Worm (Caenorhabditis elegans): ENCODE results near the gene W06B4.2.

The W06B4.2 gene

DNA sequence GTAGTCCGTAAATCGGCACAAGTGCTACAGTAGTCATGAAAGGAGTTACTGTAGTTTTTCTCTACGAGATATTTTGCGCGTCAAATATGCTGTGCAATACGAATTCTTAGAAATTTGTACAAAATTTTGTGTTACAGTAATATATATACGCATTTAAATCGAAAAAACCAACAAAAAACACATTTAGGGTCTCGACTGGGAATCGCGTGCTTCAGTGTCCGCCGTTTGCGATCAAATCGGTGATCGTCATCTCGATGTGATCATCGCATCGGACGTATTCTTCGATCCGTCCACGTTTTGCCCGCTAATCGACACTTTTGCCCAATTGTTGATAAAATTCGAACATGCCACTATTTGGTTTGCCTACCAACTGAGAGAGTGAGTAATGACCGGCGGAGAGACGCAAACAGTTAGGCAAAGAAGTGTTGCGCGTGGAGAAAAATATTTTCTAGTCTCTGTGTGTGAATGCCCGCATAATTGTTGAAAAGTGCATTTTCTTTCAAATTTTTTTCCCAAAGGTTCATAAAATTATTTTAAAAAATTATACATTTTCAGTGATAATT is 1.0 kb downstream of the W06B4.2 start:
- TF ChIP-seq fkh-6 (tag; optimal IDR thresholded peaks at IDR 0.05): no peak
- no peak for TF ChIP-seq eyg-1 (tag; optimal IDR thresholded peaks at IDR 0.05)
- TF ChIP-seq mec-3 (tag; optimal IDR thresholded peaks at IDR 0.05; ENCODE audit: borderline replicate concordance): no peak
- TF ChIP-seq hlh-15 (tag; optimal IDR thresholded peaks at IDR 0.05): no peak
- no peak for TF ChIP-seq hlh-30 (tag; optimal IDR thresholded peaks at IDR 0.05; ENCODE audit: insufficient read depth)
- no peak for TF ChIP-seq C38D4.7 (GFP tag; optimal IDR thresholded peaks at IDR 0.05)
- no peak for TF ChIP-seq ref-2 (tag; optimal IDR thresholded peaks at IDR 0.05)
- TF ChIP-seq pros-1 (tag; optimal IDR thresholded peaks at IDR 0.05): no peak
- TF ChIP-seq ceh-9 (tag; optimal IDR thresholded peaks at IDR 0.05): no peak
- TF ChIP-seq nhr-11 (tag; optimal IDR thresholded peaks at IDR 0.05): no peak
- no peak for TF ChIP-seq nfya-1 (tag; optimal IDR thresholded peaks at IDR 0.05)
- no peak for TF ChIP-seq npax-4 (tag; optimal IDR thresholded peaks at IDR 0.05)
- TF ChIP-seq zip-5 (tag; optimal IDR thresholded peaks at IDR 0.05): no peak
- no peak for TF ChIP-seq ztf-16 (tag; optimal IDR thresholded peaks at IDR 0.05)
- TF ChIP-seq K09A11.1 (tag; optimal IDR thresholded peaks at IDR 0.05; ENCODE audit: insufficient read depth): no peak
- no peak for TF ChIP-seq T23F11.4 (GFP tag; optimal IDR thresholded peaks at IDR 0.05)

DNA sequence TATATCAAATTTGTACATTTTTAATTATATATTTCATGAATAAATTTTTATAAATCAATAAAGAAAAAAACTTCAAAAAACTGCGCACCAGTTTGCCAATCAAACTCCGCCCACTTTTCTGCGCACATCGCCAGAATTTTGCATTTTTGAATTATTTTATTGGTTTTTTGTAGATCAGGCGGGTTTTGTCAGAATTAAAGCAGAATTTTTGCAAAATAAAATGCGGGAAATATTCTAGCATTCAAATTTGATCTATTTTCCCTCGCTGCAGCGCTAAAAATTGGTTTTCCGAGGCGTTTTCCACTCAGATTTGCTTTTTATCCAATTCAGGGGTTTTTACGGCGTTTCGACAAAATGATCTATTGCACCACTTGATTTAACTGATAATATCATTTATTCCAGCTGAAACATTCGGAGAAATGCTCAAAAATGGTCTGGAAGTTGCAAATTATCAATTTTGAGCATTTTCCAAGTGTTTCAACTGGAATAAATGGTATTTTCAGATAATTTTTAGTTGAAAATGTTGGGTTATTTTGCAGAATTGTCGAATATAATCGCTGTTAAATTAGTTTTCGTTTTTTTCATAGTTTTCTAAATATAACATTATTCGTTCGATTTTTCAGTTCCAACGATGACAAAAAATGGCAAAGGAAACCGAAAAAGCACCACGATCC is 3.1 kb downstream of the W06B4.2 start, which contains the start of gene W06B4.1:
TSS of gene W06B4.1 (plus strand) at position 624 of the 674 bp plus-strand sequence.
- TF ChIP-seq ztf-16 (tag; optimal IDR thresholded peaks at IDR 0.05): no peak
- no peak for TF ChIP-seq pax-1 (tag; optimal IDR thresholded peaks at IDR 0.05)
- no peak for TF ChIP-seq ref-2 (tag; optimal IDR thresholded peaks at IDR 0.05)
- TF ChIP-seq gmeb-2 (tag; optimal IDR thresholded peaks at IDR 0.05): no peak
- no peak for TF ChIP-seq mec-3 (tag; optimal IDR thresholded peaks at IDR 0.05; ENCODE audit: borderline replicate concordance)
- no peak for TF ChIP-seq C38D4.7 (GFP tag; optimal IDR thresholded peaks at IDR 0.05)
- TF ChIP-seq elt-2 (tag; optimal IDR thresholded peaks at IDR 0.05): no peak
- TF ChIP-seq ceh-2 (tag; optimal IDR thresholded peaks at IDR 0.05): no peak
- no peak for TF ChIP-seq fax-1 (tag; optimal IDR thresholded peaks at IDR 0.05)
- TF ChIP-seq F13H6.1 (tag; optimal IDR thresholded peaks at IDR 0.05): no peak
- no peak for TF ChIP-seq dmd-4 (tag; optimal IDR thresholded peaks at IDR 0.05; ENCODE audit: borderline replicate concordance)
- TF ChIP-seq hlh-15 (tag; optimal IDR thresholded peaks at IDR 0.05): no peak
- no peak for TF ChIP-seq ceh-34 (tag; optimal IDR thresholded peaks at IDR 0.05)
- no peak for TF ChIP-seq T23F11.4 (GFP tag; optimal IDR thresholded peaks at IDR 0.05)
- no peak for TF ChIP-seq ttx-3 (tag; optimal IDR thresholded peaks at IDR 0.05)

ce11 chrII:4474005-4474655 is 6.2 kb downstream of the W06B4.2 start:
- no peak for TF ChIP-seq hlh-13 (GFP tag; optimal IDR thresholded peaks at IDR 0.05)
- TF ChIP-seq gmeb-2 (tag; optimal IDR thresholded peaks at IDR 0.05): no peak
- no peak for TF ChIP-seq pag-3 (tag; optimal IDR thresholded peaks at IDR 0.05; ENCODE audit: borderline replicate concordance)
- TF ChIP-seq nhr-232 (tag; optimal IDR thresholded peaks at IDR 0.05): no peak
- no peak for TF ChIP-seq pros-1 (tag; optimal IDR thresholded peaks at IDR 0.05)
- TF ChIP-seq che-1 (tag; optimal IDR thresholded peaks at IDR 0.05): no peak
- TF ChIP-seq madf-2 (tag; optimal IDR thresholded peaks at IDR 0.05): no peak
- TF ChIP-seq unc-42 (tag; optimal IDR thresholded peaks at IDR 0.05): no peak
- no peak for TF ChIP-seq syd-9 (tag; optimal IDR thresholded peaks at IDR 0.05)
- no peak for TF ChIP-seq ceh-18 (tag; optimal IDR thresholded peaks at IDR 0.05)
- TF ChIP-seq unc-55 (GFP tag; optimal IDR thresholded peaks at IDR 0.05): no peak
- no peak for TF ChIP-seq elt-2 (tag; optimal IDR thresholded peaks at IDR 0.05)
- no peak for TF ChIP-seq pax-1 (tag; optimal IDR thresholded peaks at IDR 0.05)
- TF ChIP-seq lin-11 (tag; optimal IDR thresholded peaks at IDR 0.05): no peak
